Worm (Caenorhabditis elegans) whole organism, L3 larva: ENCODE measurements around the gene clec-161.

ENCODE experiments used
- R02D3.7 ChIP-seq: fragments of 150-350 bp; optimal IDR thresholded peaks from 2 replicates; lab custom pipeline; 2014; ENCODE audit warnings: missing biosample characterization, missing genetic modification characterization
- ZK546.5 ChIP-seq: sonication (generic microtip); optimal IDR thresholded peaks from 2 replicates; lab custom pipeline; 2017; ENCODE audit warnings: missing biosample characterization, missing genetic modification characterization
- ama-1 ChIP-seq: fragments of 150-350 bp; optimal IDR thresholded peaks from 2 replicates; lab custom pipeline; 2018
- ceh-16 ChIP-seq: sonication (generic microtip); optimal IDR thresholded peaks from 2 replicates; lab custom pipeline; 2017; ENCODE audit warnings: missing biosample characterization, missing genetic modification characterization
- ceh-82 ChIP-seq: fragments of 150-350 bp; optimal IDR thresholded peaks from 2 replicates; lab custom pipeline; 2014; ENCODE audit warnings: missing biosample characterization, missing genetic modification characterization
- egl-5 ChIP-seq: fragments of 150-350 bp; optimal IDR thresholded peaks from 2 replicates; lab custom pipeline; 2017; ENCODE audit warnings: missing biosample characterization, missing genetic modification reagents, missing genetic modification characterization, inconsistent platforms
- elt-1 ChIP-seq: fragments of 150-350 bp; optimal IDR thresholded peaks from 2 replicates; lab custom pipeline; 2014; ENCODE audit warnings: missing biosample characterization, missing genetic modification characterization
- elt-2 ChIP-seq: sonication (generic microtip); optimal IDR thresholded peaks from 2 replicates; lab custom pipeline; 2016; ENCODE audit warnings: missing genetic modification reagents, mild to moderate bottlenecking, missing genetic modification characterization, missing compliant biosample characterization
- elt-3 ChIP-seq, 3 experiments: fragments of 150-350 bp in 1 of 3; sonication (generic microtip) in 2 of 3; optimal IDR thresholded peaks; 2 replicates in 2 of 3; 4 replicates in 1 of 3; lab custom pipeline; 2014 to 2017; ENCODE audit warnings: missing biosample characterization in 3 of 3, missing genetic modification characterization in 3 of 3
- eor-1 ChIP-seq, 2 experiments: fragments of 150-350 bp; optimal IDR thresholded peaks; 2 replicates each; lab custom pipeline; 2014 to 2018; ENCODE audit warnings: missing biosample characterization in 2 of 2, missing genetic modification characterization in 2 of 2
- fkh-10 ChIP-seq: sonication (generic microtip); optimal IDR thresholded peaks from 2 replicates; lab custom pipeline; 2017; ENCODE audit warnings: missing biosample characterization, missing genetic modification reagents, missing genetic modification characterization
- fkh-2 ChIP-seq: fragments of 150-350 bp; optimal IDR thresholded peaks from 2 replicates; lab custom pipeline; 2014; ENCODE audit warnings: missing biosample characterization, missing genetic modification reagents, missing genetic modification characterization
- fos-1 ChIP-seq: fragments of 150-350 bp; optimal IDR thresholded peaks from 2 replicates; lab custom pipeline; 2014; ENCODE audit warnings: missing biosample characterization, missing genetic modification characterization
- hmg-11 ChIP-seq: sonication (generic microtip); optimal IDR thresholded peaks from 2 replicates; lab custom pipeline; 2016; ENCODE audit warnings: missing genetic modification characterization, missing compliant biosample characterization
- jun-1 ChIP-seq: fragments of 150-350 bp; optimal IDR thresholded peaks from 2 replicates; lab custom pipeline; 2014; ENCODE audit warnings: missing biosample characterization, missing genetic modification reagents, missing genetic modification characterization
- lin-15B ChIP-seq: fragments of 150-350 bp; optimal IDR thresholded peaks from 2 replicates; lab custom pipeline; 2014; ENCODE audit warnings: missing biosample characterization, missing genetic modification characterization
- lsy-12 ChIP-seq: sonication (generic microtip); optimal IDR thresholded peaks from 2 replicates; lab custom pipeline; 2016; ENCODE audit warnings: mild to moderate bottlenecking, missing genetic modification characterization, missing compliant biosample characterization
- mdl-1 ChIP-seq: fragments of 150-350 bp; optimal IDR thresholded peaks from 2 replicates; lab custom pipeline; 2014; ENCODE audit warnings: missing biosample characterization, missing genetic modification characterization
- nhr-23 ChIP-seq: fragments of 150-350 bp; optimal IDR thresholded peaks from 2 replicates; lab custom pipeline; 2014; ENCODE audit warnings: missing biosample characterization, missing genetic modification reagents, missing genetic modification characterization
- nhr-25 ChIP-seq: sonication (generic microtip); optimal IDR thresholded peaks from 2 replicates; lab custom pipeline; 2017; ENCODE audit warnings: missing biosample characterization, missing genetic modification characterization
- nhr-28 ChIP-seq: fragments of 150-350 bp; optimal IDR thresholded peaks from 2 replicates; lab custom pipeline; 2014; ENCODE audit warnings: missing biosample characterization, missing genetic modification characterization
- nhr-43 ChIP-seq: sonication (generic microtip); optimal IDR thresholded peaks from 2 replicates; lab custom pipeline; 2016; ENCODE audit warnings: mild to moderate bottlenecking, missing genetic modification characterization, missing compliant biosample characterization; ENCODE audit not compliant: poor library complexity, severe bottlenecking
- nhr-67 ChIP-seq: fragments of 150-350 bp; optimal IDR thresholded peaks from 2 replicates; lab custom pipeline; 2014; ENCODE audit warnings: missing biosample characterization, missing genetic modification characterization
- nhr-76 ChIP-seq: fragments of 150-350 bp; sonication (generic microtip); optimal IDR thresholded peaks from 5 replicates; lab custom pipeline; 2014; ENCODE audit warnings: missing biosample characterization, missing genetic modification characterization
- nhr-77 ChIP-seq: fragments of 150-350 bp; optimal IDR thresholded peaks from 2 replicates; lab custom pipeline; 2014; ENCODE audit warnings: missing biosample characterization, missing genetic modification characterization
- pha-4 ChIP-seq: fragments of 150-350 bp; optimal IDR thresholded peaks from 2 replicates; lab custom pipeline; 2014; ENCODE audit warnings: missing biosample characterization, missing genetic modification reagents, missing genetic modification characterization
- pqm-1 ChIP-seq: fragments of 150-350 bp; optimal IDR thresholded peaks from 2 replicates; lab custom pipeline; 2017; ENCODE audit warnings: missing biosample characterization, missing genetic modification characterization, inconsistent platforms
- skn-1 ChIP-seq: fragments of 150-350 bp; optimal IDR thresholded peaks from 2 replicates; lab custom pipeline; 2014; ENCODE audit warnings: missing biosample characterization, missing genetic modification characterization
- snpc-4 ChIP-seq: fragments of 150-350 bp; optimal IDR thresholded peaks from 2 replicates; lab custom pipeline; 2014; ENCODE audit warnings: missing biosample characterization, missing genetic modification characterization
- unc-62 ChIP-seq: fragments of 150-350 bp; sonication (generic microtip); optimal IDR thresholded peaks from 4 replicates; lab custom pipeline; 2014; ENCODE audit warnings: missing biosample characterization, missing genetic modification reagents, missing genetic modification characterization
- zag-1 ChIP-seq: fragments of 150-350 bp; optimal IDR thresholded peaks from 2 replicates; lab custom pipeline; 2014; ENCODE audit warnings: missing biosample characterization, missing genetic modification characterization
- ztf-11 ChIP-seq: fragments of 150-350 bp; optimal IDR thresholded peaks from 2 replicates; lab custom pipeline; 2014; ENCODE audit warnings: missing biosample characterization, missing genetic modification characterization

clec-161 gene

ce11 chrIII:9645099-9645498 lies 36.5 kb upstream of the clec-161 start:
- TF ChIP-seq snpc-4 (tag; lab: Kevin White, UChicago) (no peak), hmg-11 (no peak), nhr-23 (tag; lab: Kevin White, UChicago) (peak; percentile 59), nhr-67 (tag; lab: Kevin White, UChicago) (no peak), unc-62 (GFP tag; lab: Kevin White, UChicago) (no peak), lin-15B (tag; lab: Kevin White, UChicago) (no peak), eor-1 (tag; optimal IDR thresholded peaks at IDR 0.05; lab: Kevin White, UChicago) (no peak), egl-5 (no peak), elt-2 (no peak), nhr-28 (no peak), fkh-2 (tag; lab: Kevin White, UChicago) (no peak), elt-3 (tag; optimal IDR thresholded peaks at IDR 0.05; lab: Kevin White, UChicago) (peak in 1 of 3 experiments; percentile 66)

DNA sequence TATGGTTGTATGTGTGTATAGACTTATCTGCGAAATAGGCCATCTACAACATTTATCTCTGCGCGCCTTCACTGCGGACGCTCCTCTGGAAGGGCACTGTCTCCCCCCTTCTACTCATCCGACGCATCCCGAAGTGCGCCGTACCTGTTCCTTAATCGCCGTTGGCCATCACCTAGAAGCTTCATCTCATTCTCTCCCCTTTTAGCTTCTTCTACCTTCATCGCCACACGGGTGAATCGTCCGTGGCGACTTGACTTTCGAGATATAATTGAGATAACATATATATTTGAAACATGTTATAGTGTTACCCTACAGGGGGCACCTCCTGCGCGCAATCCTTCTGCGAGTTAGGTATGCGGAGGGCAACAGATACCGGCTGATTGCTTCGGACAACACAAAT lies 33.6 kb upstream of the clec-161 start:
- no peak for TF ChIP-seq zag-1 (tag; lab: Kevin White, UChicago)
- peak; percentile 16 for TF ChIP-seq nhr-23 (tag; lab: Kevin White, UChicago)

ce11 chrIII:9639281-9640050 lies 30.9 kb upstream of the clec-161 start:
- TF ChIP-seq nhr-23 (tag; lab: Kevin White, UChicago) (peak; percentile 30), nhr-25 (tag; lab: Kevin White, UChicago) (no peak), ZK546.5 (tag; lab: Kevin White, UChicago) (no peak)

ce11 chrIII:9638159-9638754 lies 29.7 kb upstream of the clec-161 start:
- TF ChIP-seq pha-4 (tag; lab: Kevin White, UChicago) (peak; percentile 9), ceh-82 (tag; lab: Kevin White, UChicago) (no peak), skn-1 (no peak), pqm-1 (tag; lab: Kevin White, UChicago) (peak; percentile 97), jun-1 (tag; lab: Kevin White, UChicago) (peak; percentile 6), R02D3.7 (tag; lab: Kevin White, UChicago) (no peak), nhr-43 (no peak), lsy-12 (tag; lab: Kevin White, UChicago) (no peak), nhr-77 (tag; lab: Kevin White, UChicago) (no peak), elt-2 (peak; percentile 94)
- TF ChIP-seq, all 47 proteins: peak for 4

ce11 chrIII:9637016-9637415 lies 28.5 kb upstream of the clec-161 start, which contains the start of gene gei-13:
Gene gei-13, minus strand, starts transcription at chrIII:9637116.
- TF ChIP-seq mdl-1 (tag; lab: Kevin White, UChicago) (no peak), elt-2 (no peak), elt-3 (tag; optimal IDR thresholded peaks at IDR 0.05; lab: Kevin White, UChicago) (no peak), nhr-43 (no peak), ztf-11 (tag; lab: Kevin White, UChicago) (no peak), skn-1 (no peak), pha-4 (tag; lab: Kevin White, UChicago) (no peak), unc-62 (GFP tag; lab: Kevin White, UChicago) (no peak), ceh-16 (tag; lab: Kevin White, UChicago) (no peak), nhr-25 (tag; lab: Kevin White, UChicago) (no peak), fos-1 (no peak), fkh-10 (GFP tag; lab: Kevin White, UChicago) (no peak), lin-15B (tag; lab: Kevin White, UChicago) (no peak), jun-1 (tag; lab: Kevin White, UChicago) (no peak), elt-1 (no peak), hmg-11 (no peak), R02D3.7 (tag; lab: Kevin White, UChicago) (no peak), nhr-76 (tag; lab: Kevin White, UChicago) (no peak), ama-1 (lab: Kevin White, UChicago) (no peak)
